Worm (Caenorhabditis elegans) whole organism, L4 larva: ENCODE measurements around the gene srlf-21.

Experiments used
- Y75B8A.6 ChIP-seq: fragments of 200-800 bp; sonication (Bioruptor generic); IDR thresholded peaks from 2 replicates; pipeline ENCODE4 v1.3.6; 2022; ENCODE audit warnings: missing genetic modification reagents, missing genetic modification characterization, missing compliant biosample characterization
- cey-2 ChIP-seq: sonication (generic microtip); optimal IDR thresholded peaks from 3 replicates; lab custom pipeline; 2017; ENCODE audit warnings: missing genetic modification characterization, mild to moderate bottlenecking, missing compliant biosample characterization, antibody characterized with exemption, borderline replicate concordance; ENCODE audit not compliant: insufficient read depth
- ctbp-1 ChIP-seq: fragments of 200-800 bp; sonication (Bioruptor generic); IDR thresholded peaks from 2 replicates; pipeline ENCODE4 v1.3.6; 2022; ENCODE audit warnings: missing genetic modification reagents, missing genetic modification characterization, missing compliant biosample characterization
- nhr-28 ChIP-seq: fragments of 150-350 bp; optimal IDR thresholded peaks from 2 replicates; lab custom pipeline; 2014; ENCODE audit warnings: missing biosample characterization, missing genetic modification characterization
- nhr-77 ChIP-seq: fragments of 150-350 bp; optimal IDR thresholded peaks from 2 replicates; lab custom pipeline; 2014; ENCODE audit warnings: missing biosample characterization, missing genetic modification characterization
- unc-130 ChIP-seq: sonication (generic microtip); optimal IDR thresholded peaks from 2 replicates; lab custom pipeline; 2016; ENCODE audit warnings: missing genetic modification reagents, missing genetic modification characterization, missing compliant biosample characterization

ce11 chrV:899087-899486, 8.8 kb upstream of the srlf-21 start, which contains the start of gene nas-32:
- TF ChIP-seq Y75B8A.6 (GFP tag; lab: Robert Waterston, UW) (no peak), unc-130 (GFP tag; lab: Kevin White, UChicago) (no peak), ctbp-1 (GFP tag; lab: Robert Waterston, UW) (no peak), cey-2 (no peak), nhr-77 (tag; lab: Kevin White, UChicago) (no peak), nhr-28 (tag; lab: Kevin White, UChicago) (no peak)
